Worm (Caenorhabditis elegans): Measurements from ENCODE around the gene clec-8.

clec-8 gene

ce11 chrII:12565851-12566250, 12.0 kb downstream of the clec-8 start, which contains the start of gene F49C5.7:
TSS of gene F49C5.7 (plus strand) at chrII:12566151.
- TF ChIP-seq ceh-43 (GFP tag; optimal IDR thresholded peaks at IDR 0.05) (no peak), nhr-2 (tag; optimal IDR thresholded peaks at IDR 0.05) (no peak), mab-5 (tag; optimal IDR thresholded peaks at IDR 0.05) (no peak), elt-1 (tag; optimal IDR thresholded peaks at IDR 0.05; ENCODE audit: borderline replicate concordance, insufficient read depth) (no peak), nhr-76 (tag; optimal IDR thresholded peaks at IDR 0.05) (no peak), bed-3 (GFP tag; optimal IDR thresholded peaks at IDR 0.05) (no peak), drap-1 (GFP tag; optimal IDR thresholded peaks at IDR 0.05) (no peak), unc-39 (tag; optimal IDR thresholded peaks at IDR 0.05) (no peak), flh-1 (GFP tag; optimal IDR thresholded peaks at IDR 0.05) (no peak), ztf-11 (tag; optimal IDR thresholded peaks at IDR 0.05) (no peak)

DNA sequence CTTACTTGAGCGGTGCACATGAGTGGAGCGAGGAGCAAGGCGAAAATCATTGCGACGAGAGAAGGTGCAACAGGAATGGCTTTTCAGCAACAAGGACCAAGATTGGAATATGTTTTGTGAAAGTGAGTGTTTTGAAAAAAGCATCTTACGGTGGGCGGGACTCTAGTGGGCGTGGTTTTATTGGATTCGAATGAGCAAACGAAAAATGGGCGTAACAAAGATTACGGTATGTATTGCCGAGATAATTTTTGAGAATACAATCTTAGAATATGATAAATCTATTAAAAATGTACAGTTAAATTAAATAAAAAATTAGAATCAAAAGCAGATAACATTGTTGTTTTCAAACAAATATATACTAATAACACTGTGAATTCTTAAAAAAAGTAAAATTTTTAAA, 17.7 kb downstream of the clec-8 start, which contains the start of gene F49C5.12:
Gene F49C5.12 (minus strand): TSS at position 101 of the 400 bp plus-strand sequence.
- TF ChIP-seq flh-1 (GFP tag; optimal IDR thresholded peaks at IDR 0.05) (no peak), mab-5 (tag; optimal IDR thresholded peaks at IDR 0.05) (no peak), elt-1 (tag; optimal IDR thresholded peaks at IDR 0.05; ENCODE audit: borderline replicate concordance, insufficient read depth) (no peak), sem-2 (GFP tag; optimal IDR thresholded peaks at IDR 0.05) (no peak), elt-3 (tag; optimal IDR thresholded peaks at IDR 0.05) (no peak), unc-120 (tag; optimal IDR thresholded peaks at IDR 0.05; ENCODE audit: poor library complexity, severe bottlenecking) (no peak), unc-62 (GFP tag; optimal IDR thresholded peaks at IDR 0.05) (no peak), tbx-8 (GFP tag; optimal IDR thresholded peaks at IDR 0.05) (no peak), ceh-39 (tag; optimal IDR thresholded peaks at IDR 0.05) (no peak), nhr-237 (tag; optimal IDR thresholded peaks at IDR 0.05) (no peak), zip-8 (tag; optimal IDR thresholded peaks at IDR 0.05) (no peak), snpc-4 (tag; optimal IDR thresholded peaks at IDR 0.05) (no peak)

DNA sequence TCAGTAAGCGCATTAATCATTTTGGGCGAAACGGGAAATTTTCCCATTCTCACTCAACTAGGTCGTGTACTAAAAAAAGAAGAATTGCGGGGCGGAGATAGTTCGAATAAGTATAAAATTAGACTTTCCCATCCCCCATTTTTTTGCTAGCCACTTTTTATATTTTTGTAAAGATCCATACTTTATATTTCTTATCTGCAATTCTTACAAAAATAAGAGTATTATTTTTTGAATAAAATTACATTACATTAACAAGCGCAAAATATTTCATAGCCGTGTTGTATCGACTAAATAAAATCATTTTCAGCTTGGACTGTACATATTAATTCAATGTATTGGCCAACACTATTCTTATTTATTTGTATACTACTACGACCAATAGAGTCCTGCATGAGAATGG, 22.3 kb downstream of the clec-8 start, which contains the start of gene F49C5.11:
Gene F49C5.11 (plus strand): TSS at position 301 of the 400 bp plus-strand sequence.
- TF ChIP-seq snpc-4 (tag; optimal IDR thresholded peaks at IDR 0.05) (no peak), flh-1 (GFP tag; optimal IDR thresholded peaks at IDR 0.05) (no peak), tbx-8 (GFP tag; optimal IDR thresholded peaks at IDR 0.05) (no peak), nhr-76 (tag; optimal IDR thresholded peaks at IDR 0.05) (no peak), unc-62 (GFP tag; optimal IDR thresholded peaks at IDR 0.05) (no peak), nhr-28 (tag; optimal IDR thresholded peaks at IDR 0.05) (no peak), ztf-11 (tag; optimal IDR thresholded peaks at IDR 0.05) (no peak), elt-1 (tag; optimal IDR thresholded peaks at IDR 0.05; ENCODE audit: borderline replicate concordance, insufficient read depth) (no peak), ceh-83 (GFP tag; optimal IDR thresholded peaks at IDR 0.05) (no peak), cnd-1 (tag; optimal IDR thresholded peaks at IDR 0.05) (no peak), unc-39 (tag; optimal IDR thresholded peaks at IDR 0.05) (no peak), nhr-12 (tag; optimal IDR thresholded peaks at IDR 0.05) (no peak), nhr-2 (tag; optimal IDR thresholded peaks at IDR 0.05) (no peak), lin-13 (tag; optimal IDR thresholded peaks at IDR 0.05) (no peak)

ce11 chrII:12550940-12551339, 26.9 kb downstream of the clec-8 start:
- TF ChIP-seq hlh-1 (tag; optimal IDR thresholded peaks at IDR 0.05) (no peak), ceh-39 (tag; optimal IDR thresholded peaks at IDR 0.05) (no peak), sem-2 (GFP tag; optimal IDR thresholded peaks at IDR 0.05) (no peak), lin-13 (tag; optimal IDR thresholded peaks at IDR 0.05) (no peak), nhr-12 (tag; optimal IDR thresholded peaks at IDR 0.05) (no peak), nhr-76 (tag; optimal IDR thresholded peaks at IDR 0.05) (no peak), ham-2 (GFP tag; optimal IDR thresholded peaks at IDR 0.05) (no peak), nhr-28 (tag; optimal IDR thresholded peaks at IDR 0.05) (no peak), sptf-1 (tag; optimal IDR thresholded peaks at IDR 0.05) (no peak), unc-39 (tag; optimal IDR thresholded peaks at IDR 0.05) (no peak), drap-1 (GFP tag; optimal IDR thresholded peaks at IDR 0.05) (no peak), lin-32 (GFP tag; optimal IDR thresholded peaks at IDR 0.05) (no peak), flh-1 (GFP tag; optimal IDR thresholded peaks at IDR 0.05) (no peak), mep-1 (tag; optimal IDR thresholded peaks at IDR 0.05) (no peak), cnd-1 (tag; optimal IDR thresholded peaks at IDR 0.05) (no peak), blmp-1 (tag; optimal IDR thresholded peaks at IDR 0.05) (no peak), nhr-237 (tag; optimal IDR thresholded peaks at IDR 0.05) (no peak), M03D4.4 (tag; optimal IDR thresholded peaks at IDR 0.05) (no peak), snpc-4 (tag; optimal IDR thresholded peaks at IDR 0.05) (no peak)

DNA sequence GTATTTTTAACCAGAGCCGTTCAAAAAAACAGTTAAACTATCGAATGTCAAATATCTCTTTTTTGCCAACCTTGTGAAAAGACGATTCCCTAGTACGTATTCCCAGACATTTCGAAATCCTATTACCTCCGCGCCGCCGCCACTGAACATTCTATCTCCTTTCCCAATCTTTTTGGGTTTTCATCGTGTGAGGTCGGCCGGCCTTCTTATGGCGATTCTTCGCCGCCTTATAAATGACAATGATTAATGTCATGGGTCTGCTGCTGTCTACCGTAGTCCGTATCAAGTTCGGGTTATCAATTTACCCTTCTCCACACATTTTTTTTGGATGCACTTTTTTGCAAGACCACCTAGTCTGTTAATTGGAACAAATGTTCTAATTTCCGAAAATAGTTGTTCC, 28.2 kb downstream of the clec-8 start:
- no peak for TF ChIP-seq elt-1 (tag; optimal IDR thresholded peaks at IDR 0.05; ENCODE audit: borderline replicate concordance, insufficient read depth)
- TF ChIP-seq lsy-2 (tag; optimal IDR thresholded peaks at IDR 0.05), result no peak
- no peak for TF ChIP-seq blmp-1 (tag; optimal IDR thresholded peaks at IDR 0.05)
- TF ChIP-seq nhr-2 (tag; optimal IDR thresholded peaks at IDR 0.05), result no peak
- TF ChIP-seq ceh-83 (GFP tag; optimal IDR thresholded peaks at IDR 0.05), result no peak
- TF ChIP-seq sptf-1 (tag; optimal IDR thresholded peaks at IDR 0.05), result no peak
- no peak for TF ChIP-seq flh-1 (GFP tag; optimal IDR thresholded peaks at IDR 0.05)
